Worm (Caenorhabditis elegans): ENCODE measurements around the gene noca-2.

The noca-2 gene

ce11 chrX:11680851-11681250, 13.9 kb downstream of the noca-2 start, which contains the start of gene T04F8.7:
Gene T04F8.7, minus strand, starts transcription at chrX:11680980.
- TF ChIP-seq lin-35 (GFP tag; optimal IDR thresholded peaks at IDR 0.05) (peak in 1 of 2 experiments; percentile 30), elt-2 (tag; optimal IDR thresholded peaks at IDR 0.05) (peak; percentile 71), ceh-8 (GFP tag; optimal IDR thresholded peaks at IDR 0.05) (no peak)

ce11 chrX:11684261-11684660, 17.3 kb downstream of the noca-2 start, which contains the start of gene hnd-1:
Gene hnd-1, plus strand, starts transcription at chrX:11684561.
- TF ChIP-seq nhr-19 (GFP tag; conservative IDR thresholded peaks at IDR 0.05): no peak
- no peak for TF ChIP-seq efl-1 (optimal IDR thresholded peaks at IDR 0.05)
- TF ChIP-seq efl-1 (GFP tag; optimal IDR thresholded peaks at IDR 0.05 in 1 of 2): peak in 1 of 2 experiments; percentile 27
- no peak for TF ChIP-seq blmp-1 (tag; optimal IDR thresholded peaks at IDR 0.05)
- TF ChIP-seq nhr-47 (tag; optimal IDR thresholded peaks at IDR 0.05): no peak
- TF ChIP-seq rnt-1 (tag; optimal IDR thresholded peaks at IDR 0.05): no peak

ce11 chrX:11687836-11688319, 21.0 kb downstream of the noca-2 start, which contains the start of gene C44C10.7:
Gene C44C10.7, minus strand, starts transcription at chrX:11688269.
- TF ChIP-seq sptf-1 (tag; optimal IDR thresholded peaks at IDR 0.05) (no peak), nhr-12 (tag; optimal IDR thresholded peaks at IDR 0.05) (no peak), nhr-90 (tag; optimal IDR thresholded peaks at IDR 0.05; ENCODE audit: poor library complexity) (no peak), skn-1 (tag; optimal IDR thresholded peaks at IDR 0.05) (no peak), C34B4.2 (tag; optimal IDR thresholded peaks at IDR 0.05) (no peak), rnt-1 (tag; optimal IDR thresholded peaks at IDR 0.05) (no peak), mdl-1 (tag; optimal IDR thresholded peaks at IDR 0.05) (no peak), ceh-63 (GFP tag; optimal IDR thresholded peaks at IDR 0.05) (no peak), fkh-8 (tag; optimal IDR thresholded peaks at IDR 0.05) (no peak), nhr-11 (tag; optimal IDR thresholded peaks at IDR 0.05) (no peak), hlh-4 (tag; optimal IDR thresholded peaks at IDR 0.05) (no peak), lin-35 (GFP tag; optimal IDR thresholded peaks at IDR 0.05) (no peak), fkh-10 (GFP tag; optimal IDR thresholded peaks at IDR 0.05) (no peak), zip-4 (GFP tag; optimal IDR thresholded peaks at IDR 0.05) (no peak), nhr-84 (tag; optimal IDR thresholded peaks at IDR 0.05) (no peak), jun-1 (tag; optimal IDR thresholded peaks at IDR 0.05) (no peak), nhr-28 (tag; optimal IDR thresholded peaks at IDR 0.05) (no peak), unc-62 (GFP tag; optimal IDR thresholded peaks at IDR 0.05) (no peak), nhr-77 (tag; optimal IDR thresholded peaks at IDR 0.05) (no peak)

DNA sequence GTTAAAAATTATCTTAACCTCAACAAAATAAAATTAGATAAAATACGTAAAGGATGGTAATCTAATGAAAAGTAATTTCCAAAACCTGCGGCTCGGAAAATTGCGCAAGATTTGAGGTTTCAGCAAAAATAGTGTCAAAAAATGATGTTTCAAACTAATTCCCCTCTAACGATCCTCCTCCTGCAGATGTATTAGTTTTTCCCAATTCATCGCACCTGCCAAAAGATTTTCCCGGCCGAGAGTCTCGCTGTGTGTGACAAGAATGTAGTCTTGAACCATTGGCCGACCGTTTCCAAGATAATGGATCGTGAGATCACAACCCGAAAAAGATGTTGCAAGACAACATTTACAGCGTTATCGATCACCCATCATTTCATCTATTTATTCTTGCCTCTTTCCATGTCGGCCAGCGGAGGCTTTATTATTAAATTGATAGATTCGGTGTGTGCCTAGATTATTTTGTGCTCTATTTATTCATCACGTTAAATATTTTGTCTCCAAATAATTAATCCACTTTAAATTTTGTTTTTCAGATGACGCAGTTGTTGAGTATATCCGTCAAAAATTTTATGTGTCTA, 23.2 kb downstream of the noca-2 start, which contains the start of the genes C44C10.10 and C44C10.5:
TSS of gene C44C10.10 (plus strand) at position 301 of the 578 bp plus-strand sequence.
TSS of gene C44C10.5 (plus strand) at position 528 of the 578 bp plus-strand sequence.
- no peak for TF ChIP-seq ztf-11 (tag; optimal IDR thresholded peaks at IDR 0.05)
- TF ChIP-seq xbp-1 (tag; optimal IDR thresholded peaks at IDR 0.05): no peak
- TF ChIP-seq elt-3 (tag; optimal IDR thresholded peaks at IDR 0.05): no peak
- no peak for TF ChIP-seq snu-23 (GFP tag; optimal IDR thresholded peaks at IDR 0.05)
- no peak for TF ChIP-seq hlh-17 (GFP tag; optimal IDR thresholded peaks at IDR 0.05; ENCODE audit: borderline replicate concordance)
- no peak for TF ChIP-seq dpl-1 (GFP tag; optimal IDR thresholded peaks at IDR 0.05)
- no peak for TF ChIP-seq mep-1 (tag; optimal IDR thresholded peaks at IDR 0.05)
- TF ChIP-seq tlp-1 (tag; optimal IDR thresholded peaks at IDR 0.05): no peak

- TF ChIP-seq ceh-82 (tag; optimal IDR thresholded peaks at IDR 0.05) (peak; percentile 10 to 63 (median 17)), unc-130 (tag; optimal IDR thresholded peaks at IDR 0.05) (peak; percentile 23), lin-35 (GFP tag; optimal IDR thresholded peaks at IDR 0.05) (peak in 1 of 2 experiments; percentile 10), efl-1 (optimal IDR thresholded peaks at IDR 0.05) (peak in 1 of 2 experiments; percentile 28), efl-1 (GFP tag; optimal IDR thresholded peaks at IDR 0.05 in 1 of 2) (peak in 1 of 2 experiments; percentile 26), hpl-2 (GFP tag; optimal IDR thresholded peaks at IDR 0.05) (no peak), nhr-90 (tag; optimal IDR thresholded peaks at IDR 0.05; ENCODE audit: poor library complexity) (peak; percentile 26), tlp-1 (tag; optimal IDR thresholded peaks at IDR 0.05) (no peak), nhr-77 (tag; optimal IDR thresholded peaks at IDR 0.05) (no peak), blmp-1 (tag; optimal IDR thresholded peaks at IDR 0.05) (peak; percentile 55), fkh-8 (tag; optimal IDR thresholded peaks at IDR 0.05) (peak; percentile 7), nhr-19 (GFP tag; conservative IDR thresholded peaks at IDR 0.05) (no peak), nhr-12 (tag; optimal IDR thresholded peaks at IDR 0.05) (no peak), nhr-237 (tag; optimal IDR thresholded peaks at IDR 0.05) (no peak), mdl-1 (tag; optimal IDR thresholded peaks at IDR 0.05) (peak in 1 of 2 experiments; percentile 28), skn-1 (tag; optimal IDR thresholded peaks at IDR 0.05) (peak; percentile 66), rnt-1 (tag; optimal IDR thresholded peaks at IDR 0.05) (peak; percentile 79), nhr-47 (tag; optimal IDR thresholded peaks at IDR 0.05) (no peak), lir-3 (tag; optimal IDR thresholded peaks at IDR 0.05; ENCODE audit: poor library complexity) (peak; percentile 55), mep-1 (tag; optimal IDR thresholded peaks at IDR 0.05) (peak; percentile 8), hlh-17 (GFP tag; optimal IDR thresholded peaks at IDR 0.05; ENCODE audit: borderline replicate concordance) (no peak), C16A3.4 (tag; optimal IDR thresholded peaks at IDR 0.05) (peak; percentile 10), elt-3 (tag; optimal IDR thresholded peaks at IDR 0.05) (no peak), nhr-85 (tag) (peak; percentile 64)
These were observed 26.2 kb downstream of the noca-2 start, which contains the start of gene smcl-1 for ce11 chrX:11693092-11693491. Gene smcl-1, plus strand, starts transcription at chrX:11693464.
